Fruit fly (Drosophila melanogaster) whole organism, embryonic: ENCODE results near the gene Lerp.

Experiments used
- B-H1 ChIP-seq: fragments of 200-800 bp; sonication (Bioruptor generic); IDR thresholded peaks from 3 replicates; pipeline ENCODE4 v1.3.6; 2022; ENCODE audit warnings: missing biosample characterization, missing genetic modification characterization
- Blimp-1 ChIP-seq: fragments of 200-800 bp; sonication (Bioruptor generic); optimal IDR thresholded peaks from 3 replicates; lab custom pipeline; 2018; ENCODE audit warnings: missing biosample characterization, missing genetic modification characterization, mild to moderate bottlenecking, moderate library complexity, missing genetic modification reagents
- Bteb2 ChIP-seq: fragments of 200-800 bp; sonication (Bioruptor generic); optimal IDR thresholded peaks from 2 replicates; lab custom pipeline; 2016; ENCODE audit warnings: missing biosample characterization, missing genetic modification characterization
- CG10565 ChIP-seq: fragments of 200-800 bp; sonication (Bioruptor generic); optimal IDR thresholded peaks from 3 replicates; lab custom pipeline; 2016; ENCODE audit warnings: missing biosample characterization, mild to moderate bottlenecking, missing genetic modification characterization
- CG11504 ChIP-seq: fragments of 200-800 bp; sonication (Bioruptor generic); optimal IDR thresholded peaks from 3 replicates; lab custom pipeline; 2019; ENCODE audit warnings: missing biosample characterization, mild to moderate bottlenecking, missing genetic modification characterization, moderate library complexity
- CG11696 ChIP-seq: fragments of 200-800 bp; sonication (Bioruptor generic); IDR thresholded peaks from 2 replicates; pipeline ENCODE4 v1.3.6; 2022; ENCODE audit warnings: missing biosample characterization, missing genetic modification characterization
- CG12299 ChIP-seq: fragments of 200-800 bp; sonication (Bioruptor generic); optimal IDR thresholded peaks from 2 replicates; lab custom pipeline; 2018; ENCODE audit warnings: missing biosample characterization, mild to moderate bottlenecking, missing genetic modification characterization
- CG14667 ChIP-seq: fragments of 200-800 bp; sonication (Bioruptor generic); IDR thresholded peaks from 2 replicates; pipeline ENCODE4 v1.3.6; 2022; ENCODE audit warnings: missing biosample characterization, missing genetic modification characterization
- CG15601 ChIP-seq: fragments of 200-800 bp; sonication (Bioruptor generic); optimal IDR thresholded peaks from 3 replicates; lab custom pipeline; 2019; ENCODE audit warnings: missing biosample characterization, mild to moderate bottlenecking, missing genetic modification characterization, moderate library complexity
- CG15696 ChIP-seq: fragments of 200-800 bp; sonication (Bioruptor generic); optimal IDR thresholded peaks from 2 replicates; lab custom pipeline; 2019; ENCODE audit warnings: missing biosample characterization, mild to moderate bottlenecking, missing genetic modification characterization, moderate library complexity
- CG1647 ChIP-seq: fragments of 200-800 bp; sonication (Bioruptor generic); optimal IDR thresholded peaks from 3 replicates; lab custom pipeline; 2016; ENCODE audit warnings: missing biosample characterization, missing genetic modification characterization
- CG18599 ChIP-seq: fragments of 200-800 bp; sonication (Bioruptor generic); optimal IDR thresholded peaks from 3 replicates; lab custom pipeline; 2017; ENCODE audit warnings: missing biosample characterization, missing genetic modification characterization, mild to moderate bottlenecking, moderate library complexity, missing genetic modification reagents
- CG30431 ChIP-seq: fragments of 200-800 bp; sonication (Bioruptor generic); optimal IDR thresholded peaks from 2 replicates; lab custom pipeline; 2017; ENCODE audit warnings: missing biosample characterization, missing genetic modification characterization
- CG3065 ChIP-seq: fragments of 200-800 bp; sonication (Bioruptor generic); optimal IDR thresholded peaks from 2 replicates; lab custom pipeline; 2016; ENCODE audit warnings: missing biosample characterization, missing genetic modification characterization
- CG4328 ChIP-seq: fragments of 200-800 bp; sonication (Bioruptor generic); optimal IDR thresholded peaks from 3 replicates; lab custom pipeline; 2017; ENCODE audit warnings: missing biosample characterization, missing genetic modification reagents, missing genetic modification characterization
- CG4854 ChIP-seq: fragments of 200-800 bp; sonication (Bioruptor generic); optimal IDR thresholded peaks from 2 replicates; lab custom pipeline; 2016; ENCODE audit warnings: missing biosample characterization, missing genetic modification characterization, inconsistent platforms
- CG6175 ChIP-seq: fragments of 200-800 bp; sonication (Bioruptor generic); IDR thresholded peaks from 3 replicates; pipeline ENCODE4 v1.3.6; 2022; ENCODE audit warnings: missing biosample characterization, missing genetic modification characterization
- CG7372 ChIP-seq: fragments of 200-800 bp; sonication (Bioruptor generic); IDR thresholded peaks from 2 replicates; pipeline ENCODE4 v1.3.6; 2022; ENCODE audit warnings: missing biosample characterization, missing genetic modification characterization
- CG9797 ChIP-seq: fragments of 200-800 bp; sonication (Bioruptor generic); optimal IDR thresholded peaks from 3 replicates; lab custom pipeline; 2018; ENCODE audit warnings: missing biosample characterization, mild to moderate bottlenecking, missing genetic modification characterization
- CG9876 ChIP-seq: fragments of 200-800 bp; sonication (Bioruptor generic); optimal IDR thresholded peaks from 2 replicates; lab custom pipeline; 2016; ENCODE audit warnings: missing biosample characterization, missing genetic modification characterization
- D ChIP-seq, 2 experiments: fragments of 200-800 bp in 1 of 2; fragments of >200 bp in 1 of 2; sonication (Bioruptor generic) in 1 of 2; optimal IDR thresholded peaks; 2 replicates in 1 of 2; 3 replicates in 1 of 2; lab custom pipeline; 2017; ENCODE audit warnings: mild to moderate bottlenecking in 1 of 2, missing biosample characterization in 1 of 2, missing genetic modification characterization in 1 of 2, missing genetic modification reagents in 1 of 2
- D19A ChIP-seq: fragments of 200-800 bp; optimal IDR thresholded peaks from 3 replicates; lab custom pipeline; 2019; ENCODE audit warnings: missing biosample characterization, mild to moderate bottlenecking, missing genetic modification characterization, moderate library complexity
- H15 ChIP-seq: fragments of 200-800 bp; sonication (Bioruptor generic); IDR thresholded peaks from 3 replicates; pipeline ENCODE4 v1.3.6; 2022; ENCODE audit warnings: missing biosample characterization, missing genetic modification characterization
- HLH4C ChIP-seq: fragments of 200-800 bp; sonication (Bioruptor generic); IDR thresholded peaks from 3 replicates; pipeline ENCODE4 v1.3.6; 2022; ENCODE audit warnings: missing biosample characterization, missing genetic modification characterization; ENCODE audit not compliant: partially characterized antibody
- Hr51 ChIP-seq, 2 experiments: fragments of 200-800 bp; sonication (Bioruptor generic); optimal IDR thresholded peaks; 2 replicates in 1 of 2; 3 replicates in 1 of 2; lab custom pipeline; 2016 to 2018; ENCODE audit warnings: missing biosample characterization in 2 of 2, missing genetic modification characterization in 2 of 2, mild to moderate bottlenecking in 1 of 2, moderate library complexity in 1 of 2
- Hsf ChIP-seq: fragments of 200-800 bp; sonication (Bioruptor generic); optimal IDR thresholded peaks from 3 replicates; lab custom pipeline; 2016; ENCODE audit warnings: missing biosample characterization, missing genetic modification characterization
- MESR4 ChIP-seq: fragments of 200-800 bp; sonication (Bioruptor generic); optimal IDR thresholded peaks from 2 replicates; lab custom pipeline; 2018; ENCODE audit warnings: missing biosample characterization, mild to moderate bottlenecking, missing genetic modification characterization, moderate library complexity
- MTF-1 ChIP-seq: fragments of 200-800 bp; sonication (Bioruptor generic); optimal IDR thresholded peaks from 2 replicates; lab custom pipeline; 2018; ENCODE audit warnings: missing biosample characterization, mild to moderate bottlenecking, missing genetic modification characterization, borderline replicate concordance
- NK7.1 ChIP-seq: fragments of 200-800 bp; sonication (Bioruptor generic); optimal IDR thresholded peaks from 3 replicates; lab custom pipeline; 2016; ENCODE audit warnings: missing biosample characterization, missing genetic modification characterization
- ap ChIP-seq: fragments of 200-800 bp; sonication (Bioruptor generic); IDR thresholded peaks from 2 replicates; pipeline ENCODE4 v1.3.6; 2022; ENCODE audit warnings: missing biosample characterization, missing genetic modification characterization
- bowl ChIP-seq: fragments of 200-800 bp; sonication (Bioruptor generic); IDR thresholded peaks from 2 replicates; pipeline ENCODE4 v1.3.6; 2022; ENCODE audit warnings: missing biosample characterization, missing genetic modification characterization
- croc ChIP-seq: fragments of 200-800 bp; sonication (Bioruptor generic); conservative IDR thresholded peaks from 3 replicates; pipeline ENCODE4 v1.3.6; 2022; ENCODE audit warnings: missing biosample characterization, missing genetic modification characterization
- crp ChIP-seq, 2 experiments: fragments of 200-800 bp; sonication (Bioruptor generic); optimal IDR thresholded peaks; 2 replicates in 1 of 2; 3 replicates in 1 of 2; lab custom pipeline; 2017; ENCODE audit warnings: missing biosample characterization in 2 of 2, missing genetic modification characterization in 2 of 2, mild to moderate bottlenecking in 1 of 2, moderate library complexity in 1 of 2
- dimm ChIP-seq: fragments of 200-800 bp; sonication (Bioruptor generic); IDR thresholded peaks from 2 replicates; pipeline ENCODE4 v1.3.6; 2022; ENCODE audit warnings: missing biosample characterization, missing genetic modification characterization
- dpn ChIP-seq, 2 experiments: fragments of 200-800 bp; sonication (Bioruptor generic); optimal IDR thresholded peaks; 3 replicates each; lab custom pipeline; 2016; ENCODE audit warnings: missing biosample characterization in 2 of 2, missing genetic modification characterization in 2 of 2
- emc ChIP-seq: fragments of 200-800 bp; sonication (Bioruptor generic); optimal IDR thresholded peaks from 2 replicates; lab custom pipeline; 2016; ENCODE audit warnings: missing biosample characterization, missing genetic modification characterization
- gem ChIP-seq: fragments of 200-800 bp; sonication (Bioruptor generic); optimal IDR thresholded peaks from 2 replicates; lab custom pipeline; 2019; ENCODE audit warnings: missing biosample characterization, mild to moderate bottlenecking, missing genetic modification characterization, moderate library complexity
- gro ChIP-seq: fragments of 200-800 bp; sonication (Bioruptor generic); optimal IDR thresholded peaks from 2 replicates; lab custom pipeline; 2016; ENCODE audit warnings: missing biosample characterization, missing genetic modification characterization
- hbn ChIP-seq: fragments of 200-800 bp; sonication (Bioruptor generic); IDR thresholded peaks from 2 replicates; pipeline ENCODE4 v1.3.6; 2022; ENCODE audit warnings: missing biosample characterization, missing genetic modification characterization; ENCODE audit not compliant: partially characterized antibody
- luna ChIP-seq: fragments of 200-800 bp; sonication (Bioruptor generic); optimal IDR thresholded peaks from 2 replicates; lab custom pipeline; 2016; ENCODE audit warnings: missing biosample characterization, missing genetic modification characterization
- odd ChIP-seq: fragments of 200-800 bp; sonication (Bioruptor generic); optimal IDR thresholded peaks from 2 replicates; lab custom pipeline; 2017; ENCODE audit warnings: missing biosample characterization, mild to moderate bottlenecking, missing genetic modification characterization
- org-1 ChIP-seq: fragments of 200-800 bp; sonication (Bioruptor generic); optimal IDR thresholded peaks from 2 replicates; lab custom pipeline; 2017; ENCODE audit warnings: missing biosample characterization, missing genetic modification characterization
- pan ChIP-seq, 4 experiments: fragments of >200 bp in 3 of 4; fragments of 200-800 bp in 1 of 4; sonication (Bioruptor generic) in 1 of 4; optimal IDR thresholded peaks in 3 of 4; IDR thresholded peaks in 1 of 4; 2 replicates each; pipeline versions ENCODE4 v1.3.6 to Lab custom; 2017 to 2022; ENCODE audit warnings: missing biosample characterization in 2 of 4, missing genetic modification characterization in 2 of 4, mixed read lengths in 1 of 4
- pum ChIP-seq: fragments of 200-800 bp; sonication (Bioruptor generic); optimal IDR thresholded peaks from 2 replicates; lab custom pipeline; 2016; ENCODE audit warnings: missing biosample characterization, missing genetic modification characterization
- ro ChIP-seq: fragments of 200-800 bp; sonication (Bioruptor generic); IDR thresholded peaks from 2 replicates; pipeline ENCODE4 v1.3.6; 2022; ENCODE audit warnings: missing biosample characterization, missing genetic modification characterization
- sima ChIP-seq: fragments of 200-800 bp; sonication (Bioruptor generic); optimal IDR thresholded peaks from 2 replicates; lab custom pipeline; 2016; ENCODE audit warnings: missing biosample characterization, missing genetic modification characterization
- sug ChIP-seq: fragments of 200-800 bp; optimal IDR thresholded peaks from 2 replicates; lab custom pipeline; 2019; ENCODE audit warnings: missing biosample characterization, mild to moderate bottlenecking, missing genetic modification characterization, moderate library complexity
- tap ChIP-seq: fragments of 200-800 bp; optimal IDR thresholded peaks from 3 replicates; lab custom pipeline; 2019; ENCODE audit warnings: missing biosample characterization, mild to moderate bottlenecking, missing genetic modification characterization, moderate library complexity
- zf30C ChIP-seq: fragments of 200-800 bp; sonication (Bioruptor generic); optimal IDR thresholded peaks from 3 replicates; lab custom pipeline; 2018; ENCODE audit warnings: missing biosample characterization, mild to moderate bottlenecking, missing genetic modification characterization

The Lerp gene

DNA sequence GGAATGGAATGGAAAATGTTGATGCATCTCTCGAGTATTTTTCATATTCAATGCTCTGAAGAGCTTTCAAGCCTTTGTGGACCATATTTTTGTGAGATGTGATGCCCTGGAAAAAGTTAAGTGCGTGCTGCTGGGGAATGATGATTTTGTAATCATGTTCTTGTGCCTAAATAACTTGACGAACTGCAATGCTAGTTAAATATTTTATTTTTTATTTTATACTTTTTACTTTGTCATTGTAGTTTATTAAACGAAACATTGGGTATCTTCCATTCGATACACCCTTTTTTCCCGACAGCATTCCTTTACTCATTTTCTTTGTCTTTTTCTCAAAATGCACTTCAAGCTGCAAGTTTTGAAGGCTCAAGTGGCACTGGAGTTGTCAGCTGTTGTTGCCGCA, 37.1 kb upstream of the Lerp start (continued):
- TF ChIP-seq luna (GFP tag; lab: Kevin White, UChicago) (no peak), CG10565 (GFP tag; lab: Kevin White, UChicago) (no peak), tap (tag; lab: Kevin White, UChicago) (peak; percentile 21), gem (tag; lab: Kevin White, UChicago) (peak; percentile 72), zf30C (GFP tag; lab: Kevin White, UChicago) (no peak), dimm (no peak), ro (GFP tag; lab: Robert Waterston, UW) (peak; percentile 71), NK7.1 (GFP tag; lab: Kevin White, UChicago) (no peak), CG12299 (no peak), Hsf (peak; percentile 10), CG7372 (GFP tag; lab: Robert Waterston, UW) (no peak), H15 (peak; percentile 48; the same call in 1 of the 3 replicates), Bteb2 (GFP tag; lab: Kevin White, UChicago) (no peak), D (optimal IDR thresholded peaks at IDR 0.05; lab: Kevin White, UChicago) (no peak), D (GFP tag; optimal IDR thresholded peaks at IDR 0.05; lab: Kevin White, UChicago) (peak; percentile 50), CG4328 (GFP tag; lab: Kevin White, UChicago) (no peak), crp (GFP tag; optimal IDR thresholded peaks at IDR 0.05; lab: Kevin White, UChicago) (no peak), CG18599 (no peak), MTF-1 (GFP tag; lab: Kevin White, UChicago) (no peak), MESR4 (GFP tag; lab: Kevin White, UChicago) (no peak), B-H1 (GFP tag; lab: Robert Waterston, UW) (peak; percentile 35; the same call in 1 of the 3 replicates), CG6175 (no peak), hbn (no peak), CG14667 (GFP tag; lab: Robert Waterston, UW) (peak; percentile 32; the same call in 1 of the 2 replicates), croc (GFP tag; lab: Robert Waterston, UW) (peak; percentile 48), HLH4C (GFP tag; lab: Robert Waterston, UW) (no peak), CG11696 (GFP tag; lab: Robert Waterston, UW) (no peak), pan (optimal IDR thresholded peaks at IDR 0.05; lab: Kevin White, UChicago) (no peak), pan (GFP tag; optimal IDR thresholded peaks at IDR 0.05 in 1 of 2, IDR thresholded peaks at IDR 0.05 in 1 of 2) (peak in 1 of 2 experiments; percentile 65), CG3065 (GFP tag; lab: Kevin White, UChicago) (no peak), org-1 (no peak), CG15601 (tag; lab: Kevin White, UChicago) (peak; percentile 26), CG9797 (GFP tag; lab: Kevin White, UChicago) (no peak), Hr51 (GFP tag; optimal IDR thresholded peaks at IDR 0.05; lab: Kevin White, UChicago) (peak in 1 of 2 experiments; percentile 42), odd (GFP tag; lab: Kevin White, UChicago) (no peak), CG1647 (no peak), dpn (GFP tag; optimal IDR thresholded peaks at IDR 0.05; lab: Kevin White, UChicago) (peak in 1 of 2 experiments; percentile 44), sima (GFP tag; lab: Kevin White, UChicago) (no peak), emc (no peak), CG15696 (tag; lab: Kevin White, UChicago) (no peak), bowl (GFP tag; lab: Robert Waterston, UW) (no peak), ap (GFP tag; lab: Robert Waterston, UW) (peak; percentile 33; the same call in 1 of the 2 replicates), sug (tag; lab: Kevin White, UChicago) (no peak), CG11504 (tag; lab: Kevin White, UChicago) (peak; percentile 63), CG4854 (GFP tag; lab: Kevin White, UChicago) (no peak), CG30431 (GFP tag; lab: Kevin White, UChicago) (no peak), gro (no peak), CG9876 (GFP tag; lab: Kevin White, UChicago) (no peak), pum (no peak), Blimp-1 (GFP tag; lab: Kevin White, UChicago) (peak; percentile 61), D19A (tag; lab: Kevin White, UChicago) (peak; percentile 22)
